Fruit fly (Drosophila melanogaster): ENCODE measurements around the gene CG43861.

DNA sequence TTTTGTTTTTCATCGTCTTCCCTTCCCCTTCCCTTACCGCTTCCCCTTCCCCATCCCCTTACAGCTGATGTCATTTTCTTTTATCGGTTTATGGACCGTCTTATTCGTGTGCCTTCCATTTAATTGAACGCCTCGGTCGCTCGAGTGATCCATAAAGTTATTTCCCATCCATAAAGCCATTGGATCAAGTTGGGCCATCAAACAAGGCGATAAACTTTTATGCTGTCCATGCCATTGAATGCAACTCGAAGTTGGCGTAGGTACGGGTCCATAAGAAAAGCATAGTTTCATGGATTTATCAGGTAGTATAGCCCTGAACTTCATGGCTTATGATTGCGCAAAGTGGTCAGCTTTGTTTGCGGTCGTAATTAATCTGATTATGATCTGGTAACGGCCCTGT, 12.0 kb downstream of the CG43861 start:
- TF ChIP-seq Abd-B (GFP tag; optimal IDR thresholded peaks at IDR 0.05) (peak; percentile 69), Antp (GFP tag; optimal IDR thresholded peaks at IDR 0.05) (no peak), fd102C (GFP tag; optimal IDR thresholded peaks at IDR 0.05) (no peak), Mes4 (GFP tag; optimal IDR thresholded peaks at IDR 0.05) (no peak), CG17802 (tag; optimal IDR thresholded peaks at IDR 0.05) (no peak), sna (GFP tag; IDR thresholded peaks at IDR 0.05; ENCODE audit: partially characterized antibody) (no peak)

Data from whole organism, embryonic.